Worm (Caenorhabditis elegans): ENCODE data around the gene plpp-1.2.

The plpp-1.2 gene

ce11 chrII:6449656-6450055 lies 35.6 kb upstream of the plpp-1.2 start, which contains the start of gene nhr-22:
nhr-22 (minus strand) TSS chrII:6449792.
- TF ChIP-seq dve-1 (tag; optimal IDR thresholded peaks at IDR 0.05), result no peak
- no peak for TF ChIP-seq unc-86 (tag; optimal IDR thresholded peaks at IDR 0.05)
- no peak for TF ChIP-seq hlh-13 (GFP tag; optimal IDR thresholded peaks at IDR 0.05)
- no peak for TF ChIP-seq unc-3 (GFP tag; conservative IDR thresholded peaks at IDR 0.05)
- no peak for TF ChIP-seq unc-3 (tag; optimal IDR thresholded peaks at IDR 0.05)
- TF ChIP-seq nfya-1 (tag; optimal IDR thresholded peaks at IDR 0.05), result no peak
- no peak for TF ChIP-seq nhr-11 (tag; optimal IDR thresholded peaks at IDR 0.05)
- TF ChIP-seq ceh-22 (tag; optimal IDR thresholded peaks at IDR 0.05), result no peak

DNA sequence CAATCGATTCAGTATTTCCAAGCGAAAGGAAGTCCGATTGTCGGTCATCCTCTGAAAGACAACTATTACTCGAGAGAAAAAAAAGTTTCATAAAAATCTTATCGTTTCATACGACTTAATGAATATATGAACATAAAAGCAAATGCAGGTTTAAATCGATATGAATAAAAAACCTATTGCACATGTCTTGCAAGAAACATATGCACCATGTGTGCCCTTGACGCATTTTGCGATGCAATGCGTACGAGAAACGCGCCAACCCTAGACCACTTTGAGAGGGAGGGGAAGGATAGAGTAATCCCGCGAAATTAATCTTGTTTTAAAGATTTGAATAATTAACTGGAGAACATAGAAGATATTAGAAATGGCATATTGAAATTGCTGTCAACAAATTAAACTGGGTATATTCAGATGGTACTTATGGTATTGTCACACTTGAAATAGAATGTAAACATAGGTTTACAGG lies 31.9 kb upstream of the plpp-1.2 start, which contains the start of gene atg-16.2:
TSS of gene atg-16.2 (minus strand) at position 51 of the 466 bp plus-strand sequence.
- TF ChIP-seq ceh-48 (tag; optimal IDR thresholded peaks at IDR 0.05), result peak; percentile 13
- no peak for TF ChIP-seq lin-11 (tag; optimal IDR thresholded peaks at IDR 0.05)
- TF ChIP-seq ceh-14 (tag; optimal IDR thresholded peaks at IDR 0.05), result peak; percentile 11
- TF ChIP-seq ama-1 (optimal IDR thresholded peaks at IDR 0.05), result no peak
- TF ChIP-seq ceh-24 (tag; optimal IDR thresholded peaks at IDR 0.05), result no peak
- no peak for TF ChIP-seq ztf-16 (tag; optimal IDR thresholded peaks at IDR 0.05)
- TF ChIP-seq nfya-1 (tag; optimal IDR thresholded peaks at IDR 0.05), result peak; percentile 37
- peak; percentile 21 for TF ChIP-seq hlh-8 (tag; optimal IDR thresholded peaks at IDR 0.05)
- TF ChIP-seq rnt-1 (tag; optimal IDR thresholded peaks at IDR 0.05), result no peak
- no peak for TF ChIP-seq ttx-3 (tag; optimal IDR thresholded peaks at IDR 0.05)
- TF ChIP-seq C38D4.7 (GFP tag; optimal IDR thresholded peaks at IDR 0.05), result no peak
- peak; percentile 62 for TF ChIP-seq ceh-31 (tag; optimal IDR thresholded peaks at IDR 0.05)
- peak; percentile 60 for TF ChIP-seq hlh-30 (tag; optimal IDR thresholded peaks at IDR 0.05; ENCODE audit: insufficient read depth)
- TF ChIP-seq K02D7.2 (tag; optimal IDR thresholded peaks at IDR 0.05), result no peak
- TF ChIP-seq unc-42 (tag; optimal IDR thresholded peaks at IDR 0.05), result peak; percentile 90
- TF ChIP-seq C08G9.2 (tag; optimal IDR thresholded peaks at IDR 0.05), result no peak
- no peak for TF ChIP-seq che-1 (tag; optimal IDR thresholded peaks at IDR 0.05)

- TF ChIP-seq sox-2 (GFP tag; IDR thresholded peaks at IDR 0.05), result no peak
- TF ChIP-seq ztf-16 (tag; optimal IDR thresholded peaks at IDR 0.05), result no peak
- TF ChIP-seq pha-2 (tag; optimal IDR thresholded peaks at IDR 0.05), result no peak
Measured at ce11 chrII:6454671-6455070, 30.6 kb upstream of the plpp-1.2 start, which contains the start of gene aptf-1. aptf-1 (plus strand) TSS chrII:6454971.

- TF ChIP-seq hlh-13 (GFP tag; optimal IDR thresholded peaks at IDR 0.05) (no peak), F13H6.1 (tag; optimal IDR thresholded peaks at IDR 0.05) (no peak), ceh-24 (tag; optimal IDR thresholded peaks at IDR 0.05) (no peak), T23F11.4 (GFP tag; optimal IDR thresholded peaks at IDR 0.05) (no peak), dmd-4 (tag; optimal IDR thresholded peaks at IDR 0.05; ENCODE audit: borderline replicate concordance) (no peak), K02D7.2 (tag; optimal IDR thresholded peaks at IDR 0.05) (no peak), nhr-11 (tag; optimal IDR thresholded peaks at IDR 0.05) (no peak), ceh-19 (GFP tag; optimal IDR thresholded peaks at IDR 0.05) (no peak), C38D4.7 (GFP tag; optimal IDR thresholded peaks at IDR 0.05) (no peak), fkh-10 (GFP tag; optimal IDR thresholded peaks at IDR 0.05) (no peak), fax-1 (tag; optimal IDR thresholded peaks at IDR 0.05) (no peak), ceh-18 (tag; optimal IDR thresholded peaks at IDR 0.05) (no peak), lim-6 (tag; optimal IDR thresholded peaks at IDR 0.05) (no peak), sox-4 (tag; optimal IDR thresholded peaks at IDR 0.05) (no peak), lin-11 (tag; optimal IDR thresholded peaks at IDR 0.05) (no peak), zip-5 (tag; optimal IDR thresholded peaks at IDR 0.05) (no peak), ztf-16 (tag; optimal IDR thresholded peaks at IDR 0.05) (no peak), pat-9 (tag; optimal IDR thresholded peaks at IDR 0.05) (no peak), hlh-6 (tag; optimal IDR thresholded peaks at IDR 0.05) (no peak), ceh-31 (tag; optimal IDR thresholded peaks at IDR 0.05) (no peak)
Measured at ce11 chrII:6469340-6469739, 15.9 kb upstream of the plpp-1.2 start.
